Worm (Caenorhabditis elegans) whole organism, L2 larva: ENCODE results near the gene cyp-35B3.

Experiments
- alr-1 ChIP-seq: fragments of 150-350 bp; optimal IDR thresholded peaks from 2 replicates; lab custom pipeline; 2014; ENCODE audit warnings: missing biosample characterization, missing genetic modification characterization
- ama-1 ChIP-seq: fragments of 150-350 bp; optimal IDR thresholded peaks from 2 replicates; lab custom pipeline; 2018; ENCODE audit warnings: inconsistent platforms
- egl-27 ChIP-seq: sonication (generic microtip); optimal IDR thresholded peaks from 3 replicates; lab custom pipeline; 2017; ENCODE audit warnings: missing biosample characterization, missing genetic modification reagents, missing genetic modification characterization
- lin-39 ChIP-seq: fragments of 150-350 bp; optimal IDR thresholded peaks from 2 replicates; lab custom pipeline; 2014; ENCODE audit warnings: missing biosample characterization, missing genetic modification reagents, missing genetic modification characterization
- mdl-1 ChIP-seq, 2 experiments: fragments of 150-350 bp in 1 of 2; sonication (generic microtip) in 1 of 2; optimal IDR thresholded peaks; 2 replicates each; lab custom pipeline; 2017; ENCODE audit warnings: missing biosample characterization in 2 of 2, missing genetic modification characterization in 2 of 2
- skn-1 ChIP-seq: sonication (generic microtip); optimal IDR thresholded peaks from 2 replicates; lab custom pipeline; 2017; ENCODE audit warnings: missing biosample characterization, missing genetic modification characterization

ce11 chrV:3981680-3982079 lies 36.5 kb downstream of the cyp-35B3 start, which contains the start of gene nlp-30:
- TF ChIP-seq mdl-1 (tag; optimal IDR thresholded peaks at IDR 0.05; lab: Kevin White, UChicago) (no peak), lin-39 (tag; lab: Kevin White, UChicago) (no peak), skn-1 (tag; lab: Kevin White, UChicago) (no peak), alr-1 (no peak), ama-1 (lab: Kevin White, UChicago) (no peak), egl-27 (tag; lab: Kevin White, UChicago) (no peak)
